Worm (Caenorhabditis elegans) whole organism, young adult: ENCODE measurements around the gene stip-1.

Source experiments
- B0336.3 ChIP-seq: fragments of 200-800 bp; sonication (Bioruptor generic); IDR thresholded peaks from 2 replicates; pipeline ENCODE4 v1.3.6; 2022; ENCODE audit warnings: missing genetic modification characterization, missing compliant biosample characterization
- D2030.7 ChIP-seq: fragments of 200-800 bp; sonication (Bioruptor generic); IDR thresholded peaks from 2 replicates; pipeline ENCODE4 v1.3.6; 2022; ENCODE audit warnings: missing genetic modification reagents, missing genetic modification characterization, missing compliant biosample characterization
- F33H1.4 ChIP-seq: fragments of 200-800 bp; sonication (Bioruptor generic); IDR thresholded peaks from 2 replicates; pipeline ENCODE4 v1.3.6; 2022; ENCODE audit warnings: missing genetic modification reagents, missing genetic modification characterization, missing compliant biosample characterization
- F49E8.2 ChIP-seq: sonication (generic microtip); optimal IDR thresholded peaks from 3 replicates; lab custom pipeline; 2017; ENCODE audit warnings: missing genetic modification characterization, mild to moderate bottlenecking, missing compliant biosample characterization, antibody characterized with exemption, moderate library complexity; ENCODE audit not compliant: insufficient read depth
- F52B5.7 ChIP-seq: sonication (generic microtip); optimal IDR thresholded peaks from 2 replicates; lab custom pipeline; 2016; ENCODE audit warnings: mild to moderate bottlenecking, missing genetic modification characterization, missing compliant biosample characterization
- F55B11.4 ChIP-seq: sonication (generic microtip); optimal IDR thresholded peaks from 2 replicates; lab custom pipeline; 2016; ENCODE audit warnings: missing compliant biosample characterization, missing genetic modification characterization, borderline replicate concordance; ENCODE audit not compliant: insufficient read depth
- Y95B8A.8 ChIP-seq: fragments of 200-800 bp; sonication (Bioruptor generic); IDR thresholded peaks from 2 replicates; pipeline ENCODE4 v1.3.6; 2022; ENCODE audit warnings: missing genetic modification reagents, missing genetic modification characterization, missing compliant biosample characterization
- athp-1 ChIP-seq: sonication (generic microtip); optimal IDR thresholded peaks from 2 replicates; lab custom pipeline; 2017; ENCODE audit warnings: mild to moderate bottlenecking, missing genetic modification characterization, missing compliant biosample characterization
- bed-2 ChIP-seq: fragments of 200-800 bp; sonication (Bioruptor generic); IDR thresholded peaks from 2 replicates; pipeline ENCODE4 v1.3.6; 2022; ENCODE audit warnings: missing genetic modification reagents, missing genetic modification characterization, missing compliant biosample characterization
- cebp-1 ChIP-seq, 2 experiments: fragments of 200-800 bp in 1 of 2; sonication (Bioruptor generic) in 1 of 2; sonication (generic microtip) in 1 of 2; IDR thresholded peaks in 1 of 2; optimal IDR thresholded peaks in 1 of 2; 2 replicates each; pipeline versions ENCODE4 v1.3.6 to Lab custom; 2017 to 2022; ENCODE audit warnings: missing compliant biosample characterization in 2 of 2, missing genetic modification characterization in 2 of 2, mild to moderate bottlenecking in 1 of 2, missing genetic modification reagents in 1 of 2, moderate library complexity in 1 of 2
- ceh-100 ChIP-seq: fragments of 200-800 bp; sonication (Bioruptor generic); IDR thresholded peaks from 2 replicates; pipeline ENCODE4 v1.3.6; 2022; ENCODE audit warnings: missing genetic modification reagents, missing genetic modification characterization, missing compliant biosample characterization
- egl-18 ChIP-seq: fragments of 200-800 bp; sonication (Bioruptor generic); IDR thresholded peaks from 2 replicates; pipeline ENCODE4 v1.3.6; 2022; ENCODE audit warnings: missing genetic modification reagents, missing genetic modification characterization, missing compliant biosample characterization
- ets-4 ChIP-seq: fragments of 200-800 bp; sonication (Bioruptor generic); optimal IDR thresholded peaks from 2 replicates; lab custom pipeline; 2018; ENCODE audit warnings: mild to moderate bottlenecking, missing genetic modification characterization, missing compliant biosample characterization
- hlh-26 ChIP-seq: fragments of 200-800 bp; sonication (Bioruptor generic); conservative IDR thresholded peaks from 2 replicates; pipeline ENCODE4 v1.3.6; 2022; ENCODE audit warnings: missing genetic modification reagents, missing genetic modification characterization, missing compliant biosample characterization
- hrde-1 ChIP-seq: sonication (generic microtip); optimal IDR thresholded peaks from 2 replicates; lab custom pipeline; 2016; ENCODE audit warnings: missing genetic modification characterization, mild to moderate bottlenecking, missing compliant biosample characterization, moderate library complexity, missing genotype, missing genetic modification reagents, borderline replicate concordance
- let-607 ChIP-seq, 2 experiments: fragments of 200-800 bp in 1 of 2; sonication (Bioruptor generic) in 1 of 2; sonication (generic microtip) in 1 of 2; optimal IDR thresholded peaks; 2 replicates each; lab custom pipeline; 2016 to 2018; ENCODE audit warnings: mild to moderate bottlenecking in 2 of 2, missing compliant biosample characterization in 2 of 2, missing genetic modification characterization in 2 of 2, moderate library complexity in 2 of 2, missing genotype in 1 of 2
- lin-26 ChIP-seq: fragments of 200-800 bp; sonication (Bioruptor generic); IDR thresholded peaks from 2 replicates; pipeline ENCODE4 v1.3.6; 2022; ENCODE audit warnings: missing genetic modification reagents, missing genetic modification characterization, missing compliant biosample characterization
- madf-10 ChIP-seq: sonication (generic microtip); optimal IDR thresholded peaks from 2 replicates; lab custom pipeline; 2016; ENCODE audit warnings: mild to moderate bottlenecking, missing genetic modification characterization, missing compliant biosample characterization
- madf-8 ChIP-seq: fragments of 200-800 bp; sonication (Bioruptor generic); conservative IDR thresholded peaks from 2 replicates; pipeline ENCODE4 v1.3.6; 2022; ENCODE audit warnings: missing genetic modification reagents, missing genetic modification characterization, missing compliant biosample characterization
- mcd-1 ChIP-seq: fragments of 200-800 bp; sonication (Bioruptor generic); IDR thresholded peaks from 2 replicates; pipeline ENCODE4 v1.3.6; 2022; ENCODE audit warnings: missing genetic modification reagents, missing genetic modification characterization, missing compliant biosample characterization
- mel-28 ChIP-seq: sonication (generic microtip); optimal IDR thresholded peaks from 2 replicates; lab custom pipeline; 2016; ENCODE audit warnings: borderline replicate concordance, mild to moderate bottlenecking, missing genetic modification characterization, missing compliant biosample characterization
- nfya-2 ChIP-seq: fragments of 200-800 bp; sonication (Bioruptor generic); IDR thresholded peaks from 2 replicates; pipeline ENCODE4 v1.3.6; 2022; ENCODE audit warnings: missing genetic modification reagents, missing genetic modification characterization, missing compliant biosample characterization
- nhr-90 ChIP-seq: sonication (generic microtip); optimal IDR thresholded peaks from 2 replicates; lab custom pipeline; 2016; ENCODE audit warnings: missing genotype, mild to moderate bottlenecking, missing genetic modification characterization, missing compliant biosample characterization
- rcor-1 ChIP-seq: fragments of 200-800 bp; sonication (Bioruptor generic); IDR thresholded peaks from 2 replicates; pipeline ENCODE4 v1.3.6; 2022; ENCODE audit warnings: missing genetic modification reagents, missing genetic modification characterization, missing compliant biosample characterization
- rpc-1 ChIP-seq, 2 experiments: fragments of 150-350 bp in 1 of 2; sonication (generic microtip) in 1 of 2; optimal IDR thresholded peaks; 2 replicates each; lab custom pipeline; 2014 to 2018; ENCODE audit warnings: missing biosample characterization in 1 of 2, missing genetic modification characterization in 1 of 2, missing genetic modification reagents in 1 of 2, missing genotype in 1 of 2
- sdz-38 ChIP-seq: sonication (generic microtip); optimal IDR thresholded peaks from 2 replicates; lab custom pipeline; 2016; ENCODE audit warnings: missing genotype, missing genetic modification characterization, missing compliant biosample characterization
- snpc-4 ChIP-seq, 5 experiments: fragments of 150-350 bp in 1 of 5; sonication (generic microtip) in 4 of 5; optimal IDR thresholded peaks; 2 replicates each; lab custom pipeline; 2014 to 2018; ENCODE audit warnings: missing genetic modification characterization in 5 of 5, missing biosample characterization in 3 of 5, antibody characterized with exemption in 2 of 5, mild to moderate bottlenecking in 2 of 5, missing compliant biosample characterization in 2 of 5, missing genotype in 2 of 5, moderate library complexity in 2 of 5, missing genetic modification reagents in 1 of 5
- tbx-9 ChIP-seq: sonication (generic microtip); optimal IDR thresholded peaks from 2 replicates; lab custom pipeline; 2016; ENCODE audit warnings: borderline replicate concordance, missing genetic modification characterization, inconsistent platforms, missing compliant biosample characterization
- unc-62 ChIP-seq: fragments of 150-350 bp; optimal IDR thresholded peaks from 2 replicates; lab custom pipeline; 2014; ENCODE audit warnings: missing biosample characterization, missing genetic modification reagents, missing genetic modification characterization
- zim-3 ChIP-seq: sonication (generic microtip); optimal IDR thresholded peaks from 2 replicates; lab custom pipeline; 2017; ENCODE audit warnings: mild to moderate bottlenecking, missing genetic modification characterization, moderate library complexity, missing compliant biosample characterization
- ztf-6 ChIP-seq: fragments of 200-800 bp; sonication (Bioruptor generic); IDR thresholded peaks from 2 replicates; pipeline ENCODE4 v1.3.6; 2022; ENCODE audit warnings: missing genetic modification reagents, missing genetic modification characterization, missing compliant biosample characterization

stip-1 gene

DNA sequence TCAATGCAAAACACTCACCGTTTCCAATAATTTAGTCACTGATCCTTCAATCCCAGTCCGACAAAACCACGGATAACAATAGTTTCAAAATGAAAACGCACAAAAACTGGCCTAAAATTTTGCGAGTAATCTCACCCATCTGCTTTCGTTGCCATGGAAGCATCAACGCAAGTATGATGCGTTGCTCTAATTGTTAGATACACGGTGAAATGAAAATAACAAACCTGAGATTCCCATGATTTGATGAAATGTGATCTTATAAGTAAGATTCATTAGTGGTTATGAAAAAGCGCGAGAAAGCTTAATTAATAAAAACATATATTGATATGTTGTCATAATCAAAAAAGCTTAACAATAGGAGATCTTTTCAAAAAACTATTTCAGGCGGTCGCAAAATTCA lies 17.4 kb upstream of the stip-1 start, which contains the start of gene ceh-57:
ceh-57 (minus strand) TSS at position 95 of the 400 bp plus-strand sequence.
- no peak for TF ChIP-seq rcor-1 (GFP tag; lab: Robert Waterston, UW)
- TF ChIP-seq unc-62 (GFP tag; lab: Kevin White, UChicago) = no peak
- TF ChIP-seq bed-2 (GFP tag; lab: Robert Waterston, UW) = no peak
- TF ChIP-seq hrde-1 = no peak
- TF ChIP-seq let-607 (tag; optimal IDR thresholded peaks at IDR 0.05; lab: Kevin White, UChicago) = no peak

DNA sequence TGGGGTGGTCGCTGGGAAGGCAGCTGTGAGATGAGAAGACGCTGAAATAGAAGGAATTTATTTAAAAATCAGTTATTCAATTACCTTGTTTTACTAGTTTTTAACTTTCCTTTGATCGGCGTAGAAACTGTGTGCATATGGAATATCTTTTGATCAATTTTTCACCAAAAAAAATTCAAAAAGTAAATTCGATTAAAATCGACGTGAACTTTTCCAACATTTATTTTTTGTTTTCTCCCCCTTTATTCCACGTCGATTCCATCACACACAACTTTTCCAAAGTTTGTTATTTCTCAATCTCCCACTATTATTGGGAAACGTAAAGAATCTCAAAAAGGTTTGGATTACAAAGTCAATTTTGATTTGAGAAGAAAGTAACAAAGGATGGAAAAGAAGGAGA lies 10.7 kb upstream of the stip-1 start, which contains the start of gene C07E3.4:
C07E3.4 (plus strand) TSS at position 301 of the 400 bp plus-strand sequence.
- TF ChIP-seq ets-4 (GFP tag; lab: Kevin White, UChicago) (no peak), rpc-1 (optimal IDR thresholded peaks at IDR 0.05; lab: Kevin White, UChicago) (no peak), rpc-1 (tag; optimal IDR thresholded peaks at IDR 0.05; lab: Kevin White, UChicago) (no peak), ztf-6 (no peak), sdz-38 (no peak), F52B5.7 (tag; lab: Kevin White, UChicago) (no peak), Y95B8A.8 (GFP tag; lab: Robert Waterston, UW) (no peak), lin-26 (GFP tag; lab: Robert Waterston, UW) (no peak), hrde-1 (no peak), madf-10 (no peak), F55B11.4 (no peak), hlh-26 (GFP tag; lab: Robert Waterston, UW) (no peak)

DNA sequence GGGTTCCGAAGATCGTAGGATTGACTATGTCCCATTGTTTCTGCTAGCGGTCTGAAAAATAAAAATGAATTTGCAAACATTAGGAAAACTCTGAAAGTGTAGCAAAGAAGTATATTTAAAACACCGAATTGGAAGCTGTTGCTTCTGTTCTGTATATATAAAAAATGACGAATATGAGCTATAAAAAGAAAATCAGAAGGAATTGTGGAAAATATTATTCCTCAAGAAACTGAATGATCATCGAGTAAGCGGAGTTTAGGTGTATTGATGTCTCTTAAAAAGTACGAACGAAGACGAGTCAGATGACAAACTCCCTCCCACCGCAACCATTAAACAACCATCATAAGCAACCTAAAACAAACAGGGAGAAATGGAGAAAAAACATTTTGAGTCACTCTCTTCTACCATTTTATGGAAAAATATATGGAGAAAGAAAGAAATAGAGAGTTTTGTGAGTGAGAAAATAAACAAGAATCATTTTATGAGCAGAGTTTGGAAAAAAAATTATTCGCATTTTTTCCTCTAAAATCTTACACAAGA lies 7.7 kb upstream of the stip-1 start, which contains the start of gene C07E3.3:
C07E3.3 (minus strand) TSS at position 51 of the 540 bp plus-strand sequence.
- no peak for TF ChIP-seq rpc-1 (optimal IDR thresholded peaks at IDR 0.05; lab: Kevin White, UChicago)
- TF ChIP-seq rpc-1 (tag; optimal IDR thresholded peaks at IDR 0.05; lab: Kevin White, UChicago) = no peak
- TF ChIP-seq athp-1 (tag; lab: Kevin White, UChicago) = no peak
- TF ChIP-seq zim-3 (tag; lab: Kevin White, UChicago) = no peak

DNA sequence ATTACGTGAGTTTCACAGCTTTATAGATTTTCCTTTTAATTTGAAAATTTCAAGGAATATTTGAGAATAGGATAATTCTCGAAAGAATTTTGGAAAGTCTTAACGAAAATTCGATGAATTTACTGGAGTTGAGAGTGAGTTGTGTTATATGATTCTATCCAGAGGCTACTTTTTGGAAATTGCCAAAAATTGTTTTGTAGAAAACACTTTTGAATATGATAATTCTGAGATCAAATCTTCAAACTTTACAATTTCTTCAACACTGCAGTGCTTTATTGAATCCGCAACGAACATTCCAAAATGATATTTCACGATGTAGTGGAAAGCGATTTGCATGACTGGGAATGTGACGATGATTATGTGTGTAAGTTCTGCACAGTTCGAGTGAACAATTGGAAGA lies 2.2 kb upstream of the stip-1 start, which contains the start of gene C07E3.8:
C07E3.8 (plus strand) TSS at position 301 of the 400 bp plus-strand sequence.
- TF ChIP-seq F49E8.2 (tag; lab: Kevin White, UChicago) (no peak), mcd-1 (no peak), D2030.7 (GFP tag; lab: Robert Waterston, UW) (no peak), mel-28 (no peak), cebp-1 (GFP tag; IDR thresholded peaks at IDR 0.05; lab: Robert Waterston, UW) (no peak), cebp-1 (tag; optimal IDR thresholded peaks at IDR 0.05; lab: Kevin White, UChicago) (no peak), egl-18 (GFP tag; lab: Robert Waterston, UW) (no peak), ceh-100 (no peak), madf-8 (GFP tag; lab: Robert Waterston, UW) (no peak), F33H1.4 (no peak), snpc-4 (GFP tag; optimal IDR thresholded peaks at IDR 0.05; lab: Kevin White, UChicago) (no peak), snpc-4 (tag; optimal IDR thresholded peaks at IDR 0.05; lab: Kevin White, UChicago) (no peak), nhr-90 (tag; lab: Kevin White, UChicago) (no peak), tbx-9 (tag; lab: Kevin White, UChicago) (no peak), nfya-2 (GFP tag; lab: Robert Waterston, UW) (no peak), B0336.3 (GFP tag; lab: Robert Waterston, UW) (no peak)
